Worm (Caenorhabditis elegans): ENCODE data around the gene atat-2.

Gene atat-2

DNA sequence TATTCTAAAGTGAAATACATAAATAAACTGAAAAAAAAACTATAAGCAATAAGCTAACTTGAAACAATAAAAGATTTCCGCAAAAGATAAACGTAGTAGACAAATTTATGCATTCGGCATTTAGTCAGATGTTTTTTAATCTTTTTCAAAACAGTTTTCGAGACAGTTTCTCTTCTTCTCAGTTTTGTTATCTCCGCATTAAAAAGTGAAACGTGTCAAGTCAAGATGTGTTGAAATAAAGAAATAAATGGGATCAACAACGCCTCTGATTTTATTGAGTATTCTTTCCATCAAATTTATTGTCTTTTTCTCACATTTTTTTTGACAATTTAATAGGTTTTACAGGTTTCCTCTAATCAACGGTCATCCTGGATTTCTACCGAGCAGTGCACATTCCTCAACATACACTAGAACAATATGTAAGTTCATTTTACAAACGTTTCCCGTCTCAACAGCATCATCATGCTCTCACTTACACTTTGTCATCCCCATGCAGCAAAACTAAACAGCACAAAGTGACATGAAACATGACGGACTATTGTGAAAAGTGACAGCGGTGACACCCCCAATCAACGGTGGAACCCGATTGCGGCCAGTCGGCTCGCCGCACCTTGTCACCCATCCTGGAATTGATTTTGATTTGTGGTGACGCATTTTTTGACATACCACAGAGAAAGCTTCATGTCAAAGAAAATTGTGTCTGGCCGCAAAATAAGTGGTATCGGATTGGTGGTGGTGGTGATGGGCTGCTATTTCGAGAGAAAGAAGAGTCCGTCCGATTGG, 5.7 kb downstream of the atat-2 start:
- TF ChIP-seq B0310.2 (tag; optimal IDR thresholded peaks at IDR 0.05), result no peak

DNA sequence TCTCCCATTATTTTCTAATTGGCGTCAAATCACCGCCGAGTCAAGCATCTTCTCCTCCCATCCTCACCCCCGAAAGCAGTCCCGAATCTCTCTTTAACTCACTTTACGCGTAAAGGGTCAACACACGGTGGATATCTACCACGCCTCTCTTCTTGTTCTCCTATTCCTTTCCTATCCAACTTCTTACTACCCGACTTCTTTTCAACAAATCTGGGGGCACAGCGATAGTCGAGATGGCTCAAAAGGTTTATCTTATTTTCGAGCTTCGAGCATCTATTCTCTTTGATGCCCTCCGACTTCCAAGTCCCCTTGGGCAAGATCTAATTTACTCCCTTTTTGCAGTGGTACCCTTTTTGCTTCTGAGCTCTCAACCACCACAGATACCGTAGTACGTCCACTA, 10.3 kb downstream of the atat-2 start:
- TF ChIP-seq tra-4 (tag; optimal IDR thresholded peaks at IDR 0.05), result no peak
- no peak for TF ChIP-seq ceh-13 (GFP tag; optimal IDR thresholded peaks at IDR 0.05)
- no peak for TF ChIP-seq B0310.2 (tag; optimal IDR thresholded peaks at IDR 0.05)
- TF ChIP-seq ets-7 (tag; optimal IDR thresholded peaks at IDR 0.05), result no peak
- TF ChIP-seq ceh-36 (tag; optimal IDR thresholded peaks at IDR 0.05), result no peak
- TF ChIP-seq scrt-1 (GFP tag; IDR thresholded peaks at IDR 0.05), result no peak
- TF ChIP-seq F13C5.2 (tag; optimal IDR thresholded peaks at IDR 0.05), result no peak
- no peak for TF ChIP-seq tbx-37 (GFP tag; conservative IDR thresholded peaks at IDR 0.05)
- TF ChIP-seq hmbx-1 (tag; optimal IDR thresholded peaks at IDR 0.05), result no peak
- no peak for TF ChIP-seq aly-1 (tag; optimal IDR thresholded peaks at IDR 0.05)
- no peak for TF ChIP-seq hnd-1 (tag; optimal IDR thresholded peaks at IDR 0.05)
- no peak for TF ChIP-seq sea-1 (GFP tag; conservative IDR thresholded peaks at IDR 0.05)
- TF ChIP-seq flt-1 (GFP tag; IDR thresholded peaks at IDR 0.05), result no peak
- TF ChIP-seq tbx-11 (GFP tag; IDR thresholded peaks at IDR 0.05), result no peak
- no peak for TF ChIP-seq hmg-4 (GFP tag; optimal IDR thresholded peaks at IDR 0.05)
- no peak for TF ChIP-seq pes-1 (GFP tag; IDR thresholded peaks at IDR 0.05)
- no peak for TF ChIP-seq ama-1 (optimal IDR thresholded peaks at IDR 0.05)

DNA sequence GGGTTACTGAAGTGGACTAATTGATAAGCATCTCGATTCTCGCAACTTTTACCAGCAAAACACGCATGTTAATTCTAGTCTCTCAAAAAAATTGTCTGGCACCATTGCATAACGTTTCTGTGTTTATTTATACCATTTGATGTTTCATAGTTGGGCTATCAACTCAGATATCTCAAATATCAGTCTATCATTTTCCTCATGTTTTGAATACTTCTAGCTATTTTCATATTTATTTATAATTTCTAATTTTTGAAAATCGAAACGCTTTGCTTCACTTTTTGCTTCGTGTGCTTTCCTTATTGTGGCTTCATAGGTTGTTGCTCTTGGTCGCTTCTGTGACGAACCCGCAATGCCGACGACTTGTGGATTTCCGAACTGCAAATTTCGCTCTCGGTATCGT, 13.5 kb downstream of the atat-2 start, which contains the start of gene ctbp-1:
Gene ctbp-1, plus strand, starts transcription at position 301 of the 400 bp plus-strand sequence.
- TF ChIP-seq B0310.2 (tag; optimal IDR thresholded peaks at IDR 0.05) (no peak), F13C5.2 (tag; optimal IDR thresholded peaks at IDR 0.05) (no peak), flt-1 (GFP tag; IDR thresholded peaks at IDR 0.05) (no peak), ceh-13 (GFP tag; optimal IDR thresholded peaks at IDR 0.05) (no peak), pes-1 (GFP tag; IDR thresholded peaks at IDR 0.05) (no peak), ceh-36 (tag; optimal IDR thresholded peaks at IDR 0.05) (no peak), tbx-37 (GFP tag; conservative IDR thresholded peaks at IDR 0.05) (no peak), hmbx-1 (tag; optimal IDR thresholded peaks at IDR 0.05) (no peak), ets-7 (tag; optimal IDR thresholded peaks at IDR 0.05) (no peak), hnd-1 (tag; optimal IDR thresholded peaks at IDR 0.05) (no peak), ama-1 (optimal IDR thresholded peaks at IDR 0.05) (no peak), aly-1 (tag; optimal IDR thresholded peaks at IDR 0.05) (no peak), tra-4 (tag; optimal IDR thresholded peaks at IDR 0.05) (no peak), sea-1 (GFP tag; conservative IDR thresholded peaks at IDR 0.05) (no peak), hmg-4 (GFP tag; optimal IDR thresholded peaks at IDR 0.05) (no peak)

DNA sequence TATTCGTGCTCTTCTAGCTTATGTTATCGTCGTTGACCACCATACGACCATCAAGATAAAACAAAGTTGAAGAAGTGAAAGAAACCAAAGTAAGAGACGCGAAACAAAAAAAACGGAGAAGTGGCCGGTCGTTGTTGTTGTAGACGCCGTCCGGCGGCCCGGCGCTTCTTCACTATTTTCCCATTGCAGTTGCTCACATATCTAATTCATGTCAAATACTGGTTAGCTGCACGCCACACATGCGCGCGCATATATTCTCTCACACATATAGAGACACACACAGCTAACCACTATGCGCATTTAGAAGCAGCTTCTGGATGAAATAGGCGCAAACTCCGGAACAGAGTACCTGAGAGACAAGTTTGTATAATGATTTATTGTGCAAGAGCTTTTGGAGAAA, 19.1 kb downstream of the atat-2 start:
- TF ChIP-seq ets-7 (tag; optimal IDR thresholded peaks at IDR 0.05), result no peak
- TF ChIP-seq hmg-4 (GFP tag; optimal IDR thresholded peaks at IDR 0.05), result no peak
- TF ChIP-seq F13C5.2 (tag; optimal IDR thresholded peaks at IDR 0.05), result no peak
- no peak for TF ChIP-seq tbx-37 (GFP tag; conservative IDR thresholded peaks at IDR 0.05)
- TF ChIP-seq tbx-11 (GFP tag; IDR thresholded peaks at IDR 0.05), result no peak
- no peak for TF ChIP-seq ama-1 (optimal IDR thresholded peaks at IDR 0.05)
- TF ChIP-seq sea-1 (GFP tag; conservative IDR thresholded peaks at IDR 0.05), result no peak
- no peak for TF ChIP-seq hmbx-1 (tag; optimal IDR thresholded peaks at IDR 0.05)
- no peak for TF ChIP-seq B0310.2 (tag; optimal IDR thresholded peaks at IDR 0.05)
- no peak for TF ChIP-seq pes-1 (GFP tag; IDR thresholded peaks at IDR 0.05)
- TF ChIP-seq ceh-13 (GFP tag; optimal IDR thresholded peaks at IDR 0.05), result no peak
- no peak for TF ChIP-seq scrt-1 (GFP tag; IDR thresholded peaks at IDR 0.05)
- TF ChIP-seq tra-4 (tag; optimal IDR thresholded peaks at IDR 0.05), result no peak
- no peak for TF ChIP-seq ceh-36 (tag; optimal IDR thresholded peaks at IDR 0.05)
- no peak for TF ChIP-seq aly-1 (tag; optimal IDR thresholded peaks at IDR 0.05)
- TF ChIP-seq flt-1 (GFP tag; IDR thresholded peaks at IDR 0.05), result no peak
- TF ChIP-seq hnd-1 (tag; optimal IDR thresholded peaks at IDR 0.05), result no peak

DNA sequence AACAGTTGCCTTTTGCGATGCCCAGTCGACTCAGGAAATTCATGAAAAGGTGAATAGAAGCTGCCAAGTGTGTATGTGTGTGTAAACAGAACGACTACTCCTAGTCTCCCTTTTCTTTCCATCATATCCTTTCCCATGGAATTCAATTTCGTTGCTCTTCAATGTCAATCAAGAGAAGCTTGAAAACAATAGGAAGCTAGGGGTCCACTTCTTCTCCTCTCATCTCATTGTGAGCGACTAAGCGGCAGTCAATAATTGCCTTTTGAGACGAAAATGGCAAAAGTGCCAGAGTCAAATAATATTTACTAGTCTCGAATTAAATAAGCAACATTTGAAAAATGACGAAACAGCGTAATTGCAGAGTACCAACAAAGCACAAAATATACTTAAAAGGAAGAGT, 20.7 kb downstream of the atat-2 start:
- TF ChIP-seq hnd-1 (tag; optimal IDR thresholded peaks at IDR 0.05) (no peak), hmbx-1 (tag; optimal IDR thresholded peaks at IDR 0.05) (no peak), F13C5.2 (tag; optimal IDR thresholded peaks at IDR 0.05) (no peak), B0310.2 (tag; optimal IDR thresholded peaks at IDR 0.05) (no peak), scrt-1 (GFP tag; IDR thresholded peaks at IDR 0.05) (no peak), tra-4 (tag; optimal IDR thresholded peaks at IDR 0.05) (no peak), tbx-11 (GFP tag; IDR thresholded peaks at IDR 0.05) (no peak), ceh-13 (GFP tag; optimal IDR thresholded peaks at IDR 0.05) (no peak), ets-7 (tag; optimal IDR thresholded peaks at IDR 0.05) (no peak), ceh-36 (tag; optimal IDR thresholded peaks at IDR 0.05) (no peak)

DNA sequence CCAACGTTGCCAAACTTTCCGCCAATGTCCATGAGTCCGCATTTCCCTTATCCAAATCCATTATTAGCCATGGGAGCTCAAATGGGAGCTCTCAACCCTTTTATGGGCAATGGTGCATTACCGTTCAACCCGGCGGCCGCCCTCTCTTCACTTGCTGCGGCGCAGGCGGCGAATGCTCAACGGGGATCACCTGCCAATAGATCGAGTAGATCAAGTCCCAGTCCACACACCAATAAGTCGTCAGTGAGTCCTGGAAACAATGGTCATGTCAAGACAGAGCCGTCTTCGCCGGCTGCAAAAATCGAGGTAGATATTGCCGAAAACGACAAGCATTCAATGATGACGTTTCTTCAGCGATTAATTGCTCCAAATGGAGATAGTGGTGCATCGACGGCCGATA, 23.3 kb downstream of the atat-2 start:
- TF ChIP-seq F13C5.2 (tag; optimal IDR thresholded peaks at IDR 0.05), result no peak
- TF ChIP-seq pes-1 (GFP tag; IDR thresholded peaks at IDR 0.05), result no peak
- TF ChIP-seq tbx-37 (GFP tag; conservative IDR thresholded peaks at IDR 0.05), result no peak
- no peak for TF ChIP-seq ama-1 (optimal IDR thresholded peaks at IDR 0.05)
- TF ChIP-seq sea-1 (GFP tag; conservative IDR thresholded peaks at IDR 0.05), result no peak
- no peak for TF ChIP-seq flt-1 (GFP tag; IDR thresholded peaks at IDR 0.05)
- no peak for TF ChIP-seq ceh-13 (GFP tag; optimal IDR thresholded peaks at IDR 0.05)

DNA sequence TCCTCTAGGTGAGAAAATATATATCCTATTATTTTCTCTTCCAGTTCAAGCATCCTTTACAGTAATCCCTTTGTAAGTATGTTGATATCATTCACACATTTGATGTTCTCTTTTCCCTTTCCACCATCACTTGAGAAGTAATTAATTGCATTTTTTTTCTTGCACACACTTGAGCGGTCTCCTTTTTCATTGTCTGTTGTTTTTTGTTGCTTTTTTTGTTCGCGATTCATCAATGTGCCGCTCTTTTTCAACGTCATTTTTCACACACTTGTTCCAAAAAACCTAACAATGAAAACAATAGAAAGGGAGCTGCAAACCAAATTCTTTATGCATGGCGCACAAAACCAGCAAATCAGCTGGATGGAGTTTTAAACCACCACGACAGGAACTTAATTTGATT, 26.7 kb downstream of the atat-2 start, which contains the start of gene F49E10.4:
Gene F49E10.4, plus strand, starts transcription at position 301 of the 400 bp plus-strand sequence.
- TF ChIP-seq ceh-36 (tag; optimal IDR thresholded peaks at IDR 0.05) (no peak), flt-1 (GFP tag; IDR thresholded peaks at IDR 0.05) (no peak), hmbx-1 (tag; optimal IDR thresholded peaks at IDR 0.05) (no peak), tra-4 (tag; optimal IDR thresholded peaks at IDR 0.05) (no peak), pes-1 (GFP tag; IDR thresholded peaks at IDR 0.05) (no peak)

DNA sequence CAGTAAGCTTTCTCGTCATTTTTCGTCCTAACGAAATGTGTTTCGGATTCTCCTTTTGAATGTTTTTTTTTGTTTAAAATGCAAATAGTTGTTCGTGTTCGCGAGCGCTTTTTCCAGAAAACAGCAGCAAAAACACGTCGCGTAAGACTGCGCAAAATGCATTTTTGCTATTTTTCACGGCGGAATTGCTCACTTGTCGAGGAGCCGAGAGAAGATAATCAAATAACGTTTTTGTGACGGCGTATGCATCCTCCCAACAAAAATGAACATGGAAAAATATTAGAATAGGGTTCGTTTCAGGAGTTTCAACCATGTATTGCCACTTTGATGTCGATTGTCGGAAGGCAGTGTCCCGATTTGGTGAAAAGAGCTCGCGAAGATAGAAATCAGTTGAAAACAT, 28.1 kb downstream of the atat-2 start:
- TF ChIP-seq ama-1 (optimal IDR thresholded peaks at IDR 0.05) (no peak), flt-1 (GFP tag; IDR thresholded peaks at IDR 0.05) (no peak), B0310.2 (tag; optimal IDR thresholded peaks at IDR 0.05) (no peak), ceh-13 (GFP tag; optimal IDR thresholded peaks at IDR 0.05) (no peak), hmbx-1 (tag; optimal IDR thresholded peaks at IDR 0.05) (no peak)

Data from whole organism, early embryonic.